Worm (Caenorhabditis elegans): ENCODE data around the gene H41C03.2.
A peak's percentile ranks its signal among the peaks of the same experiment; 100 is the strongest.

DNA sequence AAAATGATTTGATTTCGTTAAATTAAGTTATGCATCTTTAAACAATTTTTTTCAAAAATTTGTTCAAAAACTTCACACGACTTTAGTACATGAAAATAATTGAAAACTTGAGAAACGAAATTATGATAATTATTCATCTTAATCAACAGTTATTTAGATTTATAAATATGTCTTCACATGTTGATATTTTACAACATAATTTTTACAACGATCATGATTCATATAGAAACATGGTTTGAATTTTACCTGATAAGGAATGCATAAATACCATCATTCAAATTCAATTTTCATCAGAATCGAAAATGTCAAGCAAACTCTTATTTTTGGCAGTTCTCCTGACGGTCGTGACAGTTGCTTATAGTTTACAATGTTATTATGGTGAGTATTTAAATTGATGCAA, 12.0 kb upstream of the H41C03.2 start, which contains the start of gene tag-234:
- TF ChIP-seq zag-1 (tag; optimal IDR thresholded peaks at IDR 0.05) (no peak), ztf-11 (tag; optimal IDR thresholded peaks at IDR 0.05) (no peak), lsy-12 (tag; optimal IDR thresholded peaks at IDR 0.05) (no peak), pqm-1 (tag; optimal IDR thresholded peaks at IDR 0.05) (peak; percentile 47), nhr-11 (tag; optimal IDR thresholded peaks at IDR 0.05) (no peak), fos-1 (tag; optimal IDR thresholded peaks at IDR 0.05) (no peak), eor-1 (tag; optimal IDR thresholded peaks at IDR 0.05) (no peak), unc-62 (GFP tag; optimal IDR thresholded peaks at IDR 0.05) (no peak)

Data from whole organism, L3 larva.